Worm (Caenorhabditis elegans) whole organism, young adult: ENCODE data around the gene ddb-1.

Experiments
- B0035.1 ChIP-seq: sonication (generic microtip); optimal IDR thresholded peaks from 2 replicates; lab custom pipeline; 2016; ENCODE audit warnings: missing genetic modification characterization, mild to moderate bottlenecking, missing compliant biosample characterization, missing genotype, missing genetic modification reagents
- B0261.1 ChIP-seq: sonication (generic microtip); optimal IDR thresholded peaks from 2 replicates; lab custom pipeline; 2016; ENCODE audit warnings: mild to moderate bottlenecking, missing genetic modification characterization, moderate library complexity, missing compliant biosample characterization
- Y95B8A.8 ChIP-seq: fragments of 200-800 bp; sonication (Bioruptor generic); IDR thresholded peaks from 2 replicates; pipeline ENCODE4 v1.3.6; 2022; ENCODE audit warnings: missing genetic modification reagents, missing genetic modification characterization, missing compliant biosample characterization
- bed-2 ChIP-seq: fragments of 200-800 bp; sonication (Bioruptor generic); IDR thresholded peaks from 2 replicates; pipeline ENCODE4 v1.3.6; 2022; ENCODE audit warnings: missing genetic modification reagents, missing genetic modification characterization, missing compliant biosample characterization
- cebp-1 ChIP-seq, 2 experiments: fragments of 200-800 bp in 1 of 2; sonication (Bioruptor generic) in 1 of 2; sonication (generic microtip) in 1 of 2; IDR thresholded peaks in 1 of 2; optimal IDR thresholded peaks in 1 of 2; 2 replicates each; pipeline versions ENCODE4 v1.3.6 to Lab custom; 2017 to 2022; ENCODE audit warnings: missing compliant biosample characterization in 2 of 2, missing genetic modification characterization in 2 of 2, mild to moderate bottlenecking in 1 of 2, missing genetic modification reagents in 1 of 2, moderate library complexity in 1 of 2
- nfya-2 ChIP-seq: fragments of 200-800 bp; sonication (Bioruptor generic); IDR thresholded peaks from 2 replicates; pipeline ENCODE4 v1.3.6; 2022; ENCODE audit warnings: missing genetic modification reagents, missing genetic modification characterization, missing compliant biosample characterization
- rec-8 ChIP-seq, 2 experiments: sonication (generic microtip); optimal IDR thresholded peaks; 2 replicates each; lab custom pipeline; 2016; ENCODE audit warnings: mild to moderate bottlenecking in 2 of 2, missing genetic modification characterization in 2 of 2, missing genetic modification reagents in 2 of 2, missing genotype in 2 of 2, missing biosample characterization in 1 of 2, missing compliant biosample characterization in 1 of 2, moderate library complexity in 1 of 2
- sea-2 ChIP-seq: fragments of 200-800 bp; sonication (Bioruptor generic); IDR thresholded peaks from 2 replicates; pipeline ENCODE4 v1.3.6; 2022; ENCODE audit warnings: missing genetic modification characterization, missing compliant biosample characterization
- snpc-4 ChIP-seq, 5 experiments: fragments of 150-350 bp in 1 of 5; sonication (generic microtip) in 4 of 5; optimal IDR thresholded peaks; 2 replicates each; lab custom pipeline; 2014 to 2018; ENCODE audit warnings: missing genetic modification characterization in 5 of 5, missing biosample characterization in 3 of 5, antibody characterized with exemption in 2 of 5, mild to moderate bottlenecking in 2 of 5, missing compliant biosample characterization in 2 of 5, missing genotype in 2 of 5, moderate library complexity in 2 of 5, missing genetic modification reagents in 1 of 5
- tbx-9 ChIP-seq: sonication (generic microtip); optimal IDR thresholded peaks from 2 replicates; lab custom pipeline; 2016; ENCODE audit warnings: borderline replicate concordance, missing genetic modification characterization, inconsistent platforms, missing compliant biosample characterization
- unc-62 ChIP-seq: fragments of 150-350 bp; optimal IDR thresholded peaks from 2 replicates; lab custom pipeline; 2014; ENCODE audit warnings: missing biosample characterization, missing genetic modification reagents, missing genetic modification characterization
- zfh-2 ChIP-seq: fragments of 200-800 bp; sonication (Bioruptor generic); conservative IDR thresholded peaks from 2 replicates; pipeline ENCODE4 v1.3.6; 2022; ENCODE audit warnings: missing genetic modification reagents, missing genetic modification characterization, missing compliant biosample characterization
- ztf-6 ChIP-seq: fragments of 200-800 bp; sonication (Bioruptor generic); IDR thresholded peaks from 2 replicates; pipeline ENCODE4 v1.3.6; 2022; ENCODE audit warnings: missing genetic modification reagents, missing genetic modification characterization, missing compliant biosample characterization

DNA sequence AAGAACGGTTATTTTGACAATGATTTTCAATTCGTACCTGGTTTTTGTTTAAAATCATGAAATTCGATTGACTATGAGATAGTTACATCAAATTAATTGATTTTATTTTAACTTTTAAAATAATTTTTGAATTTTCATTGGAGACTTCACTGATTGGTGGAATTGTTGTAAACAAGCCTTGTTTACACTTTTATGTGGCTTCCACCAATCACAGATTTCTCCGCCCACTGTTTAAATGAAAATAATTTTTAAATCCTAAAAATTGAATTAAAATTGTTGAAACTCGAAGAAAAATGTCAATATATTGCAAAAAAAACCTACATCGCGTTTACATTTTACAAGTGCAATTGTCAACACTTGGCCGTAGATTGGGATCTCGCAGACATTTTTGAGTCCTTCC, 429 bp downstream of the ddb-1 start:
- no peak for TF ChIP-seq rec-8 (tag; optimal IDR thresholded peaks at IDR 0.05; lab: Kevin White, UChicago)
- TF ChIP-seq sea-2 (GFP tag; lab: Robert Waterston, UW), result no peak
- TF ChIP-seq unc-62 (GFP tag; lab: Kevin White, UChicago), result no peak
- no peak for TF ChIP-seq bed-2 (GFP tag; lab: Robert Waterston, UW)
- TF ChIP-seq tbx-9, result no peak
- TF ChIP-seq cebp-1 (GFP tag; IDR thresholded peaks at IDR 0.05; lab: Robert Waterston, UW), result no peak
- no peak for TF ChIP-seq cebp-1 (tag; optimal IDR thresholded peaks at IDR 0.05; lab: Kevin White, UChicago)
- no peak for TF ChIP-seq Y95B8A.8
- TF ChIP-seq ztf-6, result no peak
- no peak for TF ChIP-seq B0261.1 (tag; lab: Kevin White, UChicago)
- no peak for TF ChIP-seq B0035.1 (tag; lab: Kevin White, UChicago)
- TF ChIP-seq snpc-4 (GFP tag; optimal IDR thresholded peaks at IDR 0.05; lab: Kevin White, UChicago), result no peak
- no peak for TF ChIP-seq snpc-4 (tag; optimal IDR thresholded peaks at IDR 0.05; lab: Kevin White, UChicago)
- no peak for TF ChIP-seq nfya-2
- TF ChIP-seq zfh-2, result no peak
